Fruit fly (Drosophila melanogaster): Measurements from ENCODE around the gene CG34165.

CG34165 gene

dm6 chr2L:14683596-14683995 is 30.0 kb upstream of the CG34165 start (continued):
- TF ChIP-seq CG15479 (GFP tag; optimal IDR thresholded peaks at IDR 0.05) (no peak), lov (optimal IDR thresholded peaks at IDR 0.05) (no peak), lov (GFP tag; IDR thresholded peaks at IDR 0.05) (0 out of 3 replicates have a peak, but pooled peaks have one; percentile 16), Dp (GFP tag; optimal IDR thresholded peaks at IDR 0.05) (no peak), abd-A (tag; optimal IDR thresholded peaks at IDR 0.05) (no peak), CG11247 (GFP tag; IDR thresholded peaks at IDR 0.05) (no peak), knrl (GFP tag; IDR thresholded peaks at IDR 0.05; ENCODE audit: partially characterized antibody) (no peak), D (optimal IDR thresholded peaks at IDR 0.05) (no peak), D (GFP tag; optimal IDR thresholded peaks at IDR 0.05) (no peak), NK7.1 (GFP tag; optimal IDR thresholded peaks at IDR 0.05) (no peak)

dm6 chr2L:14684966-14685365 is 28.6 kb upstream of the CG34165 start:
- TF ChIP-seq Pdp1 (GFP tag; optimal IDR thresholded peaks at IDR 0.05) (peak in 1 of 2 experiments; percentile 72), CG8944 (GFP tag; optimal IDR thresholded peaks at IDR 0.05) (no peak), CG31224 (GFP tag; IDR thresholded peaks at IDR 0.05) (peak; percentile 69), H2.0 (GFP tag; IDR thresholded peaks at IDR 0.05) (no peak), ci (GFP tag; IDR thresholded peaks at IDR 0.05) (peak; percentile 51; the same call in 2 of the 3 replicates), Max (GFP tag; optimal IDR thresholded peaks at IDR 0.05) (no peak), CG14965 (GFP tag; optimal IDR thresholded peaks at IDR 0.05; ENCODE audit: borderline replicate concordance) (no peak), crol (GFP tag; IDR thresholded peaks at IDR 0.05) (peak; percentile 85), D19A (tag; optimal IDR thresholded peaks at IDR 0.05) (peak; percentile 67), H15 (GFP tag; IDR thresholded peaks at IDR 0.05) (peak; percentile 20; the same call in 1 of the 3 replicates), pros (GFP tag; optimal IDR thresholded peaks at IDR 0.05) (peak; percentile 52), CG6272 (GFP tag; IDR thresholded peaks at IDR 0.05) (no peak), tgo (GFP tag; IDR thresholded peaks at IDR 0.05) (no peak), CG11247 (GFP tag; IDR thresholded peaks at IDR 0.05) (no peak), Med (GFP tag) (peak; percentile 34), CG16815 (GFP tag; optimal IDR thresholded peaks at IDR 0.05) (no peak)

DNA sequence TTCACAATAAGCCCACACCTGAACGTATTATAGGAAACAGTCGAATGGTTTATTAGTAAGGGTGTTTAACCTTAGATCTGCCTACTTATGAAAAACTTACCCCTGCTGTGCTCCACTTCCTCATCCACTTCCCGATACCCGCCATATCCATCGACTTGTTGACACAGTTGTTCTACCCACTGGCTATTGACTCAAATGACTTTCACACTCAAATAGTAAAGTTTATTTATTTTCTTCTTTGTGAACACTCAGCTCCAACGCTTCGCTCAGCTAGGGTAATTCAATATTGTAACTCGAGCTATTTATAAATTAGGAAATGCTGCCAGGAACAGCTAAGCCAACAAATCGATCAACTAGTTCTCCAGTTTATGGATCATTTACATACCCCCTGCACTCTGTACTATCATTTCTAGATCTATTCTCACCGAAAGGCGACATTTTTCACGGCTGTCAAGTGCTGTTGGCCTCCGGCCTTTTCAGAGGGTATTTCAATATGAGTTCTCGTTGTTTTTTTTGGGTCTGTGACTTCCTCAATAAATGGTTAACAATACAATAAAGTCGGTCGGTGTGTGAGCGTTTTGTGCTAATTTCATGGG is 27.8 kb upstream of the CG34165 start:
- peak; percentile 73 for TF ChIP-seq CG17612 (GFP tag; IDR thresholded peaks at IDR 0.05)
- no peak for TF ChIP-seq Abd-B (GFP tag; optimal IDR thresholded peaks at IDR 0.05)
- TF ChIP-seq lab (GFP tag; optimal IDR thresholded peaks at IDR 0.05), result peak; percentile 98
- peak; percentile 92 for TF ChIP-seq sob (GFP tag; IDR thresholded peaks at IDR 0.05)
- peak; percentile 79 for TF ChIP-seq slp2 (GFP tag; optimal IDR thresholded peaks at IDR 0.05)
- TF ChIP-seq CTCF (GFP tag; optimal IDR thresholded peaks at IDR 0.05), result peak; percentile 42
- no peak for TF ChIP-seq esg (GFP tag; conservative IDR thresholded peaks at IDR 0.05)
- peak; percentile 10 for TF ChIP-seq nmo (GFP tag; optimal IDR thresholded peaks at IDR 0.05)
- TF ChIP-seq sna (GFP tag; IDR thresholded peaks at IDR 0.05; ENCODE audit: partially characterized antibody), result no peak
- peak; percentile 58 for TF ChIP-seq chn (GFP tag; optimal IDR thresholded peaks at IDR 0.05)
- peak; percentile 98 for TF ChIP-seq sens (GFP tag)
- peak; percentile 50 for TF ChIP-seq CG17829 (tag; optimal IDR thresholded peaks at IDR 0.05)
- TF ChIP-seq dysf (GFP tag; IDR thresholded peaks at IDR 0.05), result peak; percentile 64; the same call in 1 of the 3 replicates
- peak; percentile 37 for TF ChIP-seq ind (GFP tag; optimal IDR thresholded peaks at IDR 0.05)
- peak; percentile 90 for TF ChIP-seq Vsx1 (GFP tag; optimal IDR thresholded peaks at IDR 0.05)
- TF ChIP-seq yki (optimal IDR thresholded peaks at IDR 0.05), result no peak
- TF ChIP-seq ase (GFP tag; IDR thresholded peaks at IDR 0.05), result 0 out of 3 replicates have a peak, but pooled peaks have one; percentile 30
- peak; percentile 59 for TF ChIP-seq CG10147 (GFP tag; optimal IDR thresholded peaks at IDR 0.05)
- peak; percentile 67 for TF ChIP-seq Sox102F (GFP tag; optimal IDR thresholded peaks at IDR 0.05)
- no peak for TF ChIP-seq vnd (GFP tag; IDR thresholded peaks at IDR 0.05; ENCODE audit: partially characterized antibody)
- TF ChIP-seq GATAe (GFP tag; conservative IDR thresholded peaks at IDR 0.05), result no peak
- TF ChIP-seq pb (GFP tag; optimal IDR thresholded peaks at IDR 0.05), result peak; percentile 83
- TF ChIP-seq Side (GFP tag; optimal IDR thresholded peaks at IDR 0.05), result peak; percentile 91
- TF ChIP-seq Deaf1 (tag; optimal IDR thresholded peaks at IDR 0.05), result peak; percentile 18
- TF ChIP-seq Ets97D (GFP tag; optimal IDR thresholded peaks at IDR 0.05), result peak; percentile 79

All from whole organism, embryonic.